Fruit fly (Drosophila melanogaster): ENCODE measurements around the gene Hsp68.

Gene Hsp68

DNA sequence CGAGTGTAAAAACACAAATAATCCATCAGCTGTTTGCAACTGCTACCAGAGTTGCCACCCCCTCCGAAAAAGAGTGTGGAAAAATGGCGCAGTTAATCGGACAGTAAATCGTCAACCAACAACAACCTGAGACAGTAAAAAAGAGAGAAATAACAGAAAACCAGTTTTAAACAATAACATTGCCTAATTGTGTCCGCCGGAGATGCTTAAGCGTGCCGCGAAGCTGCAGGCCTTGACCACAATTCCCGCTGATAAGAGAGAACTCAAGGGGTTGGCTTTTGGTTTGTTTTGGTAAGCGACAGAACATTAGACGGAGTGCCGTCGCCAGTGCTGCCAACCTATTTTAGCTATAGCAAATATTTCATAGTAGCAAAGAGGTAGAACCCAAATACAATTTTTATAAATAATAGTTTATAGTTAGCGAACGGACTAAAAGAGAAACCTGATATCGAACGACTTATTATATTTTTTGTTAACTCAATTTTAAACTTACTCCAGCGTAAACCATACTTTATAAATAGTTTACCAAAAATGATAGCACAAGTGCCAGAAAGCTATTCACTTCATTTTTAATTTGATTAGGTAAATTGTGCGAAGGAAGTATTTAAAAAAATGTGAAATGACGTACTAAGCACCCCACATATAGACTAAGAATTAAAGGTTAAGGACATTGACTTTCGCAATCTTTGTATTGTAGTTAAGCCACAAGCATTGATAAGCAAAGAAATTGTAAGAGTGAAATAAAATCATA is 6.2 kb downstream of the Hsp68 start, which contains the start of the genes Atg6 and Pisd (continued):
- TF ChIP-seq Smox (GFP tag; optimal IDR thresholded peaks at IDR 0.05), result no peak
- no peak for TF ChIP-seq CG11294 (GFP tag; IDR thresholded peaks at IDR 0.05)
- TF ChIP-seq Ets21C (GFP tag; optimal IDR thresholded peaks at IDR 0.05), result no peak

- TF ChIP-seq CG9139 (GFP tag; optimal IDR thresholded peaks at IDR 0.05) (no peak), CG8632 (GFP tag; optimal IDR thresholded peaks at IDR 0.05) (peak; percentile 12), CG15336 (GFP tag; IDR thresholded peaks at IDR 0.05) (no peak), salr (GFP tag; optimal IDR thresholded peaks at IDR 0.05) (no peak), CG6276 (GFP tag; optimal IDR thresholded peaks at IDR 0.05) (peak; percentile 74), Sox14 (GFP tag; optimal IDR thresholded peaks at IDR 0.05) (peak; percentile 80), fd85E (GFP tag; optimal IDR thresholded peaks at IDR 0.05) (no peak), fd59A (GFP tag; optimal IDR thresholded peaks at IDR 0.05) (no peak), CG4318 (GFP tag; optimal IDR thresholded peaks at IDR 0.05) (no peak), CG31627 (GFP tag; optimal IDR thresholded peaks at IDR 0.05) (peak; percentile 50), CG11294 (GFP tag; IDR thresholded peaks at IDR 0.05) (no peak), CG6163 (GFP tag; IDR thresholded peaks at IDR 0.05) (peak; percentile 23; the same call in 1 of the 3 replicates), Ets21C (GFP tag; optimal IDR thresholded peaks at IDR 0.05) (peak; percentile 46), svp (GFP tag) (peak; percentile 79), CG3919 (GFP tag; optimal IDR thresholded peaks at IDR 0.05) (peak; percentile 45), lz (GFP tag; optimal IDR thresholded peaks at IDR 0.05) (peak; percentile 43), esn (GFP tag; optimal IDR thresholded peaks at IDR 0.05) (peak; percentile 63), eg (GFP tag; IDR thresholded peaks at IDR 0.05) (0 out of 3 replicates have a peak, but pooled peaks have one; percentile 20), CG3032 (tag; optimal IDR thresholded peaks at IDR 0.05) (peak; percentile 44), Sox15 (GFP tag; optimal IDR thresholded peaks at IDR 0.05) (no peak), Eip78C (GFP tag) (peak; percentile 81), Hr39 (GFP tag; optimal IDR thresholded peaks at IDR 0.05) (peak; percentile 43), pdm3 (GFP tag; optimal IDR thresholded peaks at IDR 0.05) (no peak), vri (GFP tag; optimal IDR thresholded peaks at IDR 0.05) (peak; percentile 93), Hr38 (GFP tag; optimal IDR thresholded peaks at IDR 0.05) (no peak), spab (GFP tag; optimal IDR thresholded peaks at IDR 0.05) (no peak), ss (GFP tag; optimal IDR thresholded peaks at IDR 0.05) (peak; percentile 25 to 33), dsx (GFP tag; optimal IDR thresholded peaks at IDR 0.05; ENCODE audit: poor library complexity, severe bottlenecking) (peak; percentile 39), Smox (GFP tag; optimal IDR thresholded peaks at IDR 0.05) (no peak), cyc (GFP tag; optimal IDR thresholded peaks at IDR 0.05) (peak; percentile 41), Hr4 (GFP tag; optimal IDR thresholded peaks at IDR 0.05) (peak; percentile 43), Blimp-1 (GFP tag; optimal IDR thresholded peaks at IDR 0.05) (no peak), Met (GFP tag; optimal IDR thresholded peaks at IDR 0.05) (peak; percentile 62), CG6854 (GFP tag; optimal IDR thresholded peaks at IDR 0.05) (no peak), CG34406 (GFP tag; optimal IDR thresholded peaks at IDR 0.05) (peak; percentile 59), CG10631 (GFP tag; optimal IDR thresholded peaks at IDR 0.05) (peak; percentile 11), OdsH (GFP tag; optimal IDR thresholded peaks at IDR 0.05) (no peak), CG8119 (GFP tag; IDR thresholded peaks at IDR 0.05) (no peak; the same call in 2 of the 3 replicates), CG32006 (GFP tag; optimal IDR thresholded peaks at IDR 0.05) (peak; percentile 14), CG8319 (GFP tag; optimal IDR thresholded peaks at IDR 0.05) (peak; percentile 1), fkh (GFP tag; optimal IDR thresholded peaks at IDR 0.05) (peak; percentile 24), CG11902 (GFP tag; optimal IDR thresholded peaks at IDR 0.05) (no peak), CG1621 (tag; optimal IDR thresholded peaks at IDR 0.05) (peak; percentile 17), CG16779 (tag; optimal IDR thresholded peaks at IDR 0.05) (peak; percentile 31), Eip75B (GFP tag; optimal IDR thresholded peaks at IDR 0.05) (peak; percentile 49), topi (GFP tag; optimal IDR thresholded peaks at IDR 0.05) (peak; percentile 52), achi (GFP tag; optimal IDR thresholded peaks at IDR 0.05) (peak; percentile 42), Eip93F (GFP tag; optimal IDR thresholded peaks at IDR 0.05) (no peak)
These were observed 9.1 kb downstream of the Hsp68 start, which contains the start of gene Rox8 for dm6 chr3R:24047998-24048511. Rox8 (minus strand) TSS chr3R:24048265.

Measured in whole organism, prepupa.